Fruit fly (Drosophila melanogaster) whole organism, embryonic: Measurements from ENCODE around the gene Glos.
A peak's percentile ranks its signal among the peaks of the same experiment; 100 is the strongest.

Experiments used
- CG11093 ChIP-seq: fragments of 200-800 bp; sonication (Bioruptor generic); IDR thresholded peaks from 3 replicates; pipeline ENCODE4 v1.3.6; 2022; ENCODE audit warnings: missing biosample characterization, missing genetic modification characterization
- CG13123 ChIP-seq: fragments of 200-800 bp; sonication (Bioruptor generic); optimal IDR thresholded peaks from 2 replicates; lab custom pipeline; 2016; ENCODE audit warnings: missing biosample characterization, missing genetic modification characterization
- CG13287 ChIP-seq: fragments of 200-800 bp; sonication (Bioruptor generic); IDR thresholded peaks from 2 replicates; pipeline ENCODE4 v1.3.6; 2022; ENCODE audit warnings: missing biosample characterization, missing genetic modification characterization; ENCODE audit not compliant: partially characterized antibody
- CG13894 ChIP-seq: fragments of 200-800 bp; sonication (Bioruptor generic); optimal IDR thresholded peaks from 3 replicates; lab custom pipeline; 2018; ENCODE audit warnings: missing biosample characterization, mild to moderate bottlenecking, missing genetic modification characterization, moderate library complexity
- CG15514 ChIP-seq: fragments of 200-800 bp; sonication (Bioruptor generic); optimal IDR thresholded peaks from 3 replicates; lab custom pipeline; 2017; ENCODE audit warnings: missing biosample characterization, missing genetic modification characterization, mild to moderate bottlenecking, moderate library complexity, missing genetic modification reagents
- CG2202 ChIP-seq: fragments of 200-800 bp; sonication (Bioruptor generic); optimal IDR thresholded peaks from 2 replicates; lab custom pipeline; 2018; ENCODE audit warnings: missing biosample characterization, mild to moderate bottlenecking, missing genetic modification characterization
- CG3065 ChIP-seq: fragments of 200-800 bp; sonication (Bioruptor generic); optimal IDR thresholded peaks from 2 replicates; lab custom pipeline; 2016; ENCODE audit warnings: missing biosample characterization, missing genetic modification characterization
- CG34422 ChIP-seq: fragments of 200-800 bp; sonication (Bioruptor generic); IDR thresholded peaks from 3 replicates; pipeline ENCODE4 v1.3.6; 2022; ENCODE audit warnings: missing biosample characterization, missing genetic modification characterization
- CG4404 ChIP-seq: fragments of 200-800 bp; sonication (Bioruptor generic); IDR thresholded peaks from 2 replicates; pipeline ENCODE4 v1.3.6; 2022; ENCODE audit warnings: missing biosample characterization, missing genetic modification characterization
- CG4424 ChIP-seq: fragments of 200-800 bp; sonication (Bioruptor generic); optimal IDR thresholded peaks from 3 replicates; lab custom pipeline; 2016; ENCODE audit warnings: missing biosample characterization, missing genetic modification characterization
- CG6254 ChIP-seq: fragments of 200-800 bp; sonication (Bioruptor generic); optimal IDR thresholded peaks from 3 replicates; lab custom pipeline; 2017; ENCODE audit warnings: mild to moderate bottlenecking, missing biosample characterization, missing genetic modification reagents, missing genetic modification characterization
- CG6272 ChIP-seq: fragments of 200-800 bp; sonication (Bioruptor generic); IDR thresholded peaks from 2 replicates; pipeline ENCODE4 v1.3.6; 2022; ENCODE audit warnings: missing biosample characterization, missing genetic modification characterization
- CG6813 ChIP-seq: fragments of 200-800 bp; sonication (Bioruptor generic); optimal IDR thresholded peaks from 2 replicates; lab custom pipeline; 2017; ENCODE audit warnings: missing biosample characterization, missing genetic modification characterization, mild to moderate bottlenecking, moderate library complexity, missing genetic modification reagents
- CG7372 ChIP-seq: fragments of 200-800 bp; sonication (Bioruptor generic); IDR thresholded peaks from 2 replicates; pipeline ENCODE4 v1.3.6; 2022; ENCODE audit warnings: missing biosample characterization, missing genetic modification characterization
- CG7745 ChIP-seq: fragments of 200-800 bp; sonication (Bioruptor generic); optimal IDR thresholded peaks from 2 replicates; lab custom pipeline; 2018; ENCODE audit warnings: missing biosample characterization, mild to moderate bottlenecking, missing genetic modification characterization, moderate library complexity
- CG8765 ChIP-seq: fragments of 200-800 bp; sonication (Bioruptor generic); IDR thresholded peaks from 2 replicates; pipeline ENCODE4 v1.3.6; 2022; ENCODE audit warnings: missing biosample characterization, missing genetic modification characterization
- CG9437 ChIP-seq: fragments of 200-800 bp; sonication (Bioruptor generic); optimal IDR thresholded peaks from 2 replicates; lab custom pipeline; 2018; ENCODE audit warnings: missing biosample characterization, mild to moderate bottlenecking, missing genetic modification characterization
- CG9609 ChIP-seq: fragments of 200-800 bp; sonication (Bioruptor generic); optimal IDR thresholded peaks from 3 replicates; lab custom pipeline; 2016; ENCODE audit warnings: missing biosample characterization, missing genetic modification characterization
- CG9817 ChIP-seq: fragments of 200-800 bp; sonication (Bioruptor generic); optimal IDR thresholded peaks from 2 replicates; lab custom pipeline; 2018; ENCODE audit warnings: missing biosample characterization, mild to moderate bottlenecking, missing genetic modification characterization, moderate library complexity
- Ets97D ChIP-seq: fragments of 200-800 bp; sonication (Bioruptor generic); optimal IDR thresholded peaks from 3 replicates; lab custom pipeline; 2016; ENCODE audit warnings: missing biosample characterization, missing genetic modification characterization
- Hr3 ChIP-seq: fragments of 200-800 bp; sonication (Bioruptor generic); optimal IDR thresholded peaks from 3 replicates; lab custom pipeline; 2016; ENCODE audit warnings: missing biosample characterization, missing genetic modification characterization
- Med ChIP-seq: fragments of 200-800 bp; sonication (Bioruptor generic); peaks from one replicate; lab custom pipeline; 2016; ENCODE audit warnings: missing biosample characterization, missing genetic modification characterization, mild to moderate bottlenecking, inconsistent platforms, moderate library complexity
- NC2β ChIP-seq: fragments of 200-800 bp; sonication (Bioruptor generic); optimal IDR thresholded peaks from 2 replicates; lab custom pipeline; 2016; ENCODE audit warnings: missing biosample characterization, missing genetic modification characterization
- Ptx1 ChIP-seq: fragments of 200-800 bp; sonication (Bioruptor generic); IDR thresholded peaks from 2 replicates; pipeline ENCODE4 v1.3.6; 2022; ENCODE audit warnings: missing biosample characterization, missing genetic modification characterization
- Rfx ChIP-seq: fragments of 200-800 bp; sonication (Bioruptor generic); IDR thresholded peaks from 2 replicates; pipeline ENCODE4 v1.3.6; 2022; ENCODE audit warnings: missing biosample characterization, missing genetic modification characterization
- Stat92E ChIP-seq, 3 experiments: fragments of >200 bp in 2 of 3; fragments of 200-800 bp in 1 of 3; sonication (Bioruptor generic) in 1 of 3; optimal IDR thresholded peaks; 2 replicates each; lab custom pipeline; 2017 to 2019; ENCODE audit warnings: missing biosample characterization in 3 of 3, missing genetic modification characterization in 3 of 3, mild to moderate bottlenecking in 1 of 3, moderate library complexity in 1 of 3
- Tbp ChIP-seq: fragments of >200 bp; optimal IDR thresholded peaks from 2 replicates; lab custom pipeline; 2018; ENCODE audit warnings: missing biosample characterization, missing genetic modification characterization
- bbx ChIP-seq: fragments of 200-800 bp; sonication (Bioruptor generic); IDR thresholded peaks from 2 replicates; pipeline ENCODE4 v1.3.6; 2022; ENCODE audit warnings: missing biosample characterization, missing genetic modification characterization; ENCODE audit not compliant: partially characterized antibody
- chm ChIP-seq: fragments of 200-800 bp; sonication (Bioruptor generic); IDR thresholded peaks from 2 replicates; pipeline ENCODE4 v1.3.6; 2022; ENCODE audit warnings: missing biosample characterization, missing genetic modification characterization
- gt ChIP-seq: fragments of 200-800 bp; sonication (Bioruptor generic); IDR thresholded peaks from 2 replicates; pipeline ENCODE4 v1.3.6; 2022; ENCODE audit warnings: missing biosample characterization, missing genetic modification characterization
- jigr1 ChIP-seq: fragments of 200-800 bp; sonication (Bioruptor generic); IDR thresholded peaks from 3 replicates; pipeline ENCODE4 v1.3.6; 2022; ENCODE audit warnings: missing biosample characterization, missing genetic modification characterization
- ken ChIP-seq: fragments of 200-800 bp; sonication (Bioruptor generic); IDR thresholded peaks from 3 replicates; pipeline ENCODE4 v1.3.6; 2022; ENCODE audit warnings: missing biosample characterization, missing genetic modification characterization
- mam ChIP-seq: fragments of 200-800 bp; sonication (Bioruptor generic); optimal IDR thresholded peaks from 3 replicates; lab custom pipeline; 2016; ENCODE audit warnings: missing biosample characterization, missing genetic modification characterization
- nerfin-1 ChIP-seq: fragments of 200-800 bp; sonication (Bioruptor generic); optimal IDR thresholded peaks from 3 replicates; lab custom pipeline; 2019; ENCODE audit warnings: missing biosample characterization, mild to moderate bottlenecking, missing genetic modification characterization, moderate library complexity
- p53 ChIP-seq: fragments of 200-800 bp; sonication (Bioruptor generic); optimal IDR thresholded peaks from 2 replicates; lab custom pipeline; 2016; ENCODE audit warnings: missing biosample characterization, missing genetic modification characterization
- pzg ChIP-seq: fragments of 200-800 bp; sonication (Bioruptor generic); optimal IDR thresholded peaks from 3 replicates; lab custom pipeline; 2018; ENCODE audit warnings: missing biosample characterization, mild to moderate bottlenecking, missing genetic modification characterization, moderate library complexity
- rib ChIP-seq: fragments of 200-800 bp; sonication (Bioruptor generic); IDR thresholded peaks from 2 replicates; pipeline ENCODE4 v1.3.6; 2022; ENCODE audit warnings: missing biosample characterization, missing genetic modification characterization
- ro ChIP-seq: fragments of 200-800 bp; sonication (Bioruptor generic); IDR thresholded peaks from 2 replicates; pipeline ENCODE4 v1.3.6; 2022; ENCODE audit warnings: missing biosample characterization, missing genetic modification characterization
- run ChIP-seq: fragments of 200-800 bp; sonication (Bioruptor generic); optimal IDR thresholded peaks from 3 replicates; lab custom pipeline; 2018; ENCODE audit warnings: missing biosample characterization, mild to moderate bottlenecking, missing genetic modification characterization
- scrt ChIP-seq: fragments of 200-800 bp; sonication (Bioruptor generic); optimal IDR thresholded peaks from 2 replicates; lab custom pipeline; 2018; ENCODE audit warnings: missing biosample characterization, mild to moderate bottlenecking, missing genetic modification characterization, moderate library complexity
- stc ChIP-seq: fragments of 200-800 bp; sonication (Bioruptor generic); IDR thresholded peaks from 2 replicates; pipeline ENCODE4 v1.3.6; 2022; ENCODE audit warnings: missing biosample characterization, missing genetic modification characterization
- tap ChIP-seq: fragments of 200-800 bp; optimal IDR thresholded peaks from 3 replicates; lab custom pipeline; 2019; ENCODE audit warnings: missing biosample characterization, mild to moderate bottlenecking, missing genetic modification characterization, moderate library complexity
- tio ChIP-seq: fragments of 200-800 bp; sonication (Bioruptor generic); optimal IDR thresholded peaks from 2 replicates; lab custom pipeline; 2017; ENCODE audit warnings: missing biosample characterization, missing genetic modification characterization, inconsistent platforms
- unc-4 ChIP-seq: fragments of 200-800 bp; sonication (Bioruptor generic); IDR thresholded peaks from 2 replicates; pipeline ENCODE4 v1.3.6; 2022; ENCODE audit warnings: missing biosample characterization, missing genetic modification characterization; ENCODE audit not compliant: partially characterized antibody

Gene Glos

dm6 chrX:3930528-3931251 lies 5.6 kb upstream of the Glos start, which contains the start of gene CG42541 (continued):
- TF ChIP-seq p53 (GFP tag; lab: Kevin White, UChicago) (no peak), CG11093 (no peak), CG7745 (no peak), CG4404 (GFP tag; lab: Robert Waterston, UW) (no peak), Tbp (no peak), CG6254 (GFP tag; lab: Kevin White, UChicago) (no peak), rib (no peak), pzg (GFP tag; lab: Kevin White, UChicago) (peak; percentile 18), CG13894 (tag; lab: Kevin White, UChicago) (peak; percentile 13), gt (no peak), mam (GFP tag; lab: Kevin White, UChicago) (no peak), chm (no peak), CG13123 (GFP tag; lab: Kevin White, UChicago) (no peak), jigr1 (GFP tag; lab: Robert Waterston, UW) (no peak), Ptx1 (no peak), CG2202 (no peak), CG6272 (GFP tag; lab: Robert Waterston, UW) (no peak), Stat92E (GFP tag; optimal IDR thresholded peaks at IDR 0.05; lab: Kevin White, UChicago) (no peak), tio (GFP tag; lab: Kevin White, UChicago) (no peak), CG13287 (GFP tag; lab: Robert Waterston, UW) (no peak), scrt (GFP tag; lab: Kevin White, UChicago) (peak; percentile 97), stc (GFP tag; lab: Robert Waterston, UW) (no peak), unc-4 (GFP tag; lab: Robert Waterston, UW) (0 out of 2 replicates have a peak, but pooled peaks have one; percentile 23), Med (GFP tag; lab: Kevin White, UChicago) (peak; percentile 68), Hr3 (GFP tag; lab: Kevin White, UChicago) (no peak), CG3065 (GFP tag; lab: Kevin White, UChicago) (no peak), CG34422 (GFP tag; lab: Robert Waterston, UW) (0 out of 3 replicates have a peak, but pooled peaks have one; percentile 7), nerfin-1 (tag; lab: Kevin White, UChicago) (no peak), CG6813 (no peak), CG7372 (GFP tag; lab: Robert Waterston, UW) (no peak), Rfx (no peak), CG4424 (no peak), bbx (GFP tag; lab: Robert Waterston, UW) (no peak), CG9609 (GFP tag; lab: Kevin White, UChicago) (no peak), tap (tag; lab: Kevin White, UChicago) (no peak), CG9817 (no peak), CG8765 (GFP tag; lab: Robert Waterston, UW) (no peak), Ets97D (GFP tag; lab: Kevin White, UChicago) (no peak), ro (GFP tag; lab: Robert Waterston, UW) (no peak), NC2β (GFP tag; lab: Kevin White, UChicago) (no peak), CG9437 (GFP tag; lab: Kevin White, UChicago) (no peak), CG15514 (peak; percentile 63), ken (no peak), run (tag; lab: Kevin White, UChicago) (no peak)
